Worm (Caenorhabditis elegans) whole organism, late embryonic: ENCODE results near the gene T01H3.5.

Experiments
- C08G9.2 ChIP-seq: sonication (generic microtip); optimal IDR thresholded peaks from 2 replicates; lab custom pipeline; 2016; ENCODE audit warnings: mild to moderate bottlenecking, missing genetic modification characterization, moderate library complexity, missing compliant biosample characterization
- ceh-18 ChIP-seq: sonication (generic microtip); optimal IDR thresholded peaks from 2 replicates; lab custom pipeline; 2016; ENCODE audit warnings: missing genetic modification characterization, missing compliant biosample characterization
- ceh-19 ChIP-seq: fragments of 200-800 bp; sonication (Bioruptor generic); optimal IDR thresholded peaks from 2 replicates; lab custom pipeline; 2018; ENCODE audit warnings: mild to moderate bottlenecking, missing genetic modification characterization, missing compliant biosample characterization
- ceh-2 ChIP-seq: sonication (generic microtip); optimal IDR thresholded peaks from 2 replicates; lab custom pipeline; 2016; ENCODE audit warnings: missing genotype, missing genetic modification characterization, missing compliant biosample characterization
- ceh-22 ChIP-seq: sonication (generic microtip); optimal IDR thresholded peaks from 2 replicates; lab custom pipeline; 2017; ENCODE audit warnings: missing biosample characterization, missing genetic modification characterization
- ceh-24 ChIP-seq: sonication (generic microtip); optimal IDR thresholded peaks from 2 replicates; lab custom pipeline; 2016; ENCODE audit warnings: mild to moderate bottlenecking, missing genetic modification characterization, missing compliant biosample characterization
- ceh-34 ChIP-seq: sonication (generic microtip); optimal IDR thresholded peaks from 2 replicates; lab custom pipeline; 2016; ENCODE audit warnings: mild to moderate bottlenecking, missing genetic modification characterization, missing compliant biosample characterization
- ceh-45 ChIP-seq: fragments of 200-800 bp; sonication (Bioruptor generic); IDR thresholded peaks from 2 replicates; pipeline ENCODE4 v1.3.6; 2022; ENCODE audit warnings: missing genetic modification reagents, missing genetic modification characterization, missing compliant biosample characterization
- che-1 ChIP-seq: sonication (generic microtip); optimal IDR thresholded peaks from 2 replicates; lab custom pipeline; 2016; ENCODE audit warnings: mild to moderate bottlenecking, missing genetic modification characterization, missing compliant biosample characterization
- dve-1 ChIP-seq: sonication (generic microtip); optimal IDR thresholded peaks from 2 replicates; lab custom pipeline; 2017; ENCODE audit warnings: antibody characterized with exemption, mild to moderate bottlenecking, missing genetic modification characterization, missing compliant biosample characterization
- ets-4 ChIP-seq: sonication (generic microtip); optimal IDR thresholded peaks from 2 replicates; lab custom pipeline; 2016; ENCODE audit warnings: missing genetic modification characterization, missing compliant biosample characterization
- fkh-6 ChIP-seq: sonication (generic microtip); optimal IDR thresholded peaks from 2 replicates; lab custom pipeline; 2016; ENCODE audit warnings: missing genetic modification characterization, missing compliant biosample characterization
- hlh-6 ChIP-seq: sonication (generic microtip); optimal IDR thresholded peaks from 2 replicates; lab custom pipeline; 2016; ENCODE audit warnings: missing genotype, missing genetic modification characterization, missing compliant biosample characterization
- lin-11 ChIP-seq: fragments of 200-800 bp; sonication (Bioruptor generic); optimal IDR thresholded peaks from 2 replicates; lab custom pipeline; 2018; ENCODE audit warnings: mild to moderate bottlenecking, missing genetic modification characterization, missing compliant biosample characterization
- madf-2 ChIP-seq: sonication (generic microtip); optimal IDR thresholded peaks from 2 replicates; lab custom pipeline; 2017; ENCODE audit warnings: missing genetic modification characterization, missing compliant biosample characterization
- mec-3 ChIP-seq: sonication (generic microtip); optimal IDR thresholded peaks from 2 replicates; lab custom pipeline; 2016; ENCODE audit warnings: borderline replicate concordance, missing genetic modification characterization, missing compliant biosample characterization
- nhr-11 ChIP-seq: fragments of 150-350 bp; optimal IDR thresholded peaks from 2 replicates; lab custom pipeline; 2014; ENCODE audit warnings: missing biosample characterization, missing genetic modification characterization
- odd-2 ChIP-seq: sonication (generic microtip); optimal IDR thresholded peaks from 2 replicates; lab custom pipeline; 2017; ENCODE audit warnings: antibody characterized with exemption, mild to moderate bottlenecking, missing genetic modification characterization, missing compliant biosample characterization
- pax-1 ChIP-seq: fragments of 150-350 bp; optimal IDR thresholded peaks from 2 replicates; lab custom pipeline; 2014; ENCODE audit warnings: missing biosample characterization, missing genetic modification characterization
- rnt-1 ChIP-seq: sonication (generic microtip); optimal IDR thresholded peaks from 2 replicates; lab custom pipeline; 2016; ENCODE audit warnings: missing genetic modification characterization, missing compliant biosample characterization
- sdc-2 ChIP-seq: sonication (generic microtip); optimal IDR thresholded peaks from 2 replicates; lab custom pipeline; 2016; ENCODE audit warnings: missing genotype, missing genetic modification characterization, missing compliant biosample characterization
- sox-4 ChIP-seq: sonication (generic microtip); optimal IDR thresholded peaks from 2 replicates; lab custom pipeline; 2017; ENCODE audit warnings: mild to moderate bottlenecking, missing genetic modification characterization, inconsistent platforms, missing compliant biosample characterization
- ttx-3 ChIP-seq: sonication (generic microtip); optimal IDR thresholded peaks from 2 replicates; lab custom pipeline; 2016; ENCODE audit warnings: missing genetic modification reagents, missing genetic modification characterization, missing compliant biosample characterization
- unc-3 ChIP-seq, 2 experiments: fragments of 200-800 bp in 1 of 2; sonication (Bioruptor generic) in 1 of 2; sonication (generic microtip) in 1 of 2; conservative IDR thresholded peaks in 1 of 2; optimal IDR thresholded peaks in 1 of 2; 2 replicates each; pipeline versions ENCODE4 v1.3.6 to Lab custom; 2016 to 2022; ENCODE audit warnings: missing compliant biosample characterization in 2 of 2, missing genetic modification characterization in 2 of 2, missing genetic modification reagents in 1 of 2
- unc-42 ChIP-seq: sonication (generic microtip); optimal IDR thresholded peaks from 2 replicates; lab custom pipeline; 2016; ENCODE audit warnings: missing genotype, missing genetic modification characterization, missing compliant biosample characterization
- unc-55 ChIP-seq: sonication (generic microtip); optimal IDR thresholded peaks from 2 replicates; lab custom pipeline; 2017; ENCODE audit warnings: missing biosample characterization, missing genetic modification reagents, missing genetic modification characterization
- unc-86 ChIP-seq: sonication (generic microtip); optimal IDR thresholded peaks from 2 replicates; lab custom pipeline; 2016; ENCODE audit warnings: missing genetic modification characterization, missing compliant biosample characterization
- zip-5 ChIP-seq: sonication (generic microtip); optimal IDR thresholded peaks from 2 replicates; lab custom pipeline; 2016; ENCODE audit warnings: missing genetic modification characterization, missing compliant biosample characterization
- ztf-16 ChIP-seq: sonication (generic microtip); optimal IDR thresholded peaks from 2 replicates; lab custom pipeline; 2017; ENCODE audit warnings: missing genetic modification characterization, missing compliant biosample characterization

The T01H3.5 gene

DNA sequence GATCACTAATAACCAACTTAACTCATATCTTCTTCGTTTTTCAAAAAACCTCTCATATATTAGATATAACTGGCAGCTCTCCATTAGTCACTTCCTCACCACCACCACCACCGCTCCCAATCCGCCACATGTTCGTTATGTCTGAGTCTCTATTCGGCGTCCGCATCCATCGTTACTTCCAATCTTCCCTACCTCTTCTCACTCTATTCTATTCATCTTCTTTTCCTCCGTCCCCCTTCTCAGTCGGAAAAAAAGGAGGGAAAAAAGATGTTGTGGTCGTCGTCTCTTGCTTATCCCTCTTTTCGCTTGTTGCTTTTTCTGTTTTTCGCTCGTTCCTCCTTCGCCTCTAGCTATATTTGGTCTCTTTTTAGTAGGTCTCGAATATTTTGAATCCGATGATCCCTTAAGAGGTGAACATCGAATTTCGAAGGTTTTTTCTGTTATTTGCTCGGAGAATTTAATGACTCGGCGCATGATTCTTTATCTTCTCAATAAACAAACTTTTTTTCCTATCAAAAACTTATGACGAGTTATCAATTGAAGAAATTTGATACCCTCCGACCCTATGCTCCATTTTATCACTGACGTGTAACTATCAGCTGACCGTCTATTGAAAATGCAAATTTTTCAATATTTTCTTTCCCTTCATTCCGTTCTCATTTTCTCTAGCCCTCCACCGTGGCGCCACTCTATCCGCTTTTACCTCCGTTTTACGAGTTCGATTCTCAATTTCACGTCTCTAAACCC lies 12.6 kb downstream of the T01H3.5 start (continued):
- TF ChIP-seq dve-1 (tag; lab: Kevin White, UChicago) (no peak), sdc-2 (tag; lab: Kevin White, UChicago) (no peak), madf-2 (tag; lab: Kevin White, UChicago) (no peak), unc-86 (tag; lab: Kevin White, UChicago) (no peak), rnt-1 (peak; percentile 17), fkh-6 (tag; lab: Kevin White, UChicago) (no peak)

DNA sequence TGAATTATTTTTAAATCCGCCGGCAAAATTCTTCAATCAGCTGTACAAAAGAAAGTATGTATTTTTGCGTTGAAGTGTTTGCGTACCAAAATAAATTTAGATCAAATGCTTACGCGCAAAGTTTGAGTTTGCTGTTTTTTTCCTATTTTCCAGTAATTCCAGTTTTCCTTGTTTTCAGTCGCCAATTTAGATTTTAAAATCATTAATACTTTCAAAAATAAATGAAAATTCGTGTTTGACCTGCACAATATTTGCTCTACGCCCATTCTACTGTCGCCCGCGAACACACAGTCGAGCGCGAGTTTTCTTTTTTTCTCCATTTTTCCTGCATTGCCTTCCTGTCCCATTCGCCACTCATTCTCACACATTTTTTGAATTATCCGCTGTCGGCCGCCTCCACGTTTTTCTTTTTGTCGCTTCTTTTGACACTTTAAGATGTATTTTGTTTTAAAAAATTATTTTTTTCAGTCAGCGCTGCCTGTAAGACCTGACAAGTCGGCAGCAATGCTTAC lies 13.4 kb downstream of the T01H3.5 start, which contains the start of gene ptc-1:
TSS of gene ptc-1 (plus strand) at position 462 of the 512 bp plus-strand sequence.
- TF ChIP-seq ztf-16 (no peak), ceh-24 (no peak), ttx-3 (tag; lab: Kevin White, UChicago) (no peak), pax-1 (tag; lab: Kevin White, UChicago) (no peak), fkh-6 (tag; lab: Kevin White, UChicago) (no peak), unc-42 (tag; lab: Kevin White, UChicago) (no peak), ceh-2 (tag; lab: Kevin White, UChicago) (no peak), zip-5 (tag; lab: Kevin White, UChicago) (no peak), C08G9.2 (no peak), ceh-18 (no peak), hlh-6 (tag; lab: Kevin White, UChicago) (no peak), mec-3 (tag; lab: Kevin White, UChicago) (no peak), sox-4 (no peak), ceh-19 (GFP tag; lab: Kevin White, UChicago) (no peak), madf-2 (tag; lab: Kevin White, UChicago) (no peak), ceh-22 (no peak), odd-2 (tag; lab: Kevin White, UChicago) (no peak), ets-4 (tag; lab: Kevin White, UChicago) (no peak)

DNA sequence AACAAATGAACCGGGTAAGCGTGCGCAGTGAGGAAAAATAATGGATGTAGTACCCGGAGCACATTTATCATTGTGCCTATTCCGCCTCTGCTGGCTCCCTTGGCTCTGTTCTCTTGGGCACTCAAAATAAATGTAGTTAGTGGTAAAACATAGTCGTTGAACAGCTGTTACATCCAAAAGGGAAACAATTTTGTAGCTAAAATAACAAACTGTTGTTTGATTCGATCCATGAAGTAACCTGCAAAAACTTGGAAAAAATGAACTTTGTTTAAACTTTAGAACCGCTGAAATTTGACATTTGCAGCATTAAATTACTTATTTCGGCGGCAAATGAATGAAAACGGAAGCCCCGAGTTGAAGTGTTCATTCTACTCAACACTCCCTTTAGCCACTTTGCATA lies 14.2 kb downstream of the T01H3.5 start:
- peak; percentile 69 for TF ChIP-seq ceh-34 (tag; lab: Kevin White, UChicago)
- no peak for TF ChIP-seq ceh-45 (GFP tag; lab: Robert Waterston, UW)
- no peak for TF ChIP-seq ets-4 (tag; lab: Kevin White, UChicago)

DNA sequence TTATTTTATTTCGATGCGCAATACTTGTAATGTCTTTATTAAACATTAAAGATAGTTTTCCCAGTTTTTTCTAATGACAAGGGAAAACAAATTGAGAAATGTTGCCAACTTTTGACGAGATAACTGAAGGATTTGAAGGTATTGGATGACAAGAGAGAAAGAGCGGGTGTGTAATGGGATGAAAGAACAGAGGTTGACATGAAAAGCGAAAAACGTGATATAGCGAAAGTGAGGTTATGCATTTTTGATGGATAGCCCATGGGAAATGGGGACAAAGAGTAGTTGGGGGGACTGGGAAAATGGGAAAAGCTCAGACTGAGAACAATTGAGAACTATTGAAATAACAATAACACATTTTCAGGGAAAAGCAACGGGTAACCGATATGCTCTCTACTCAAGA lies 15.8 kb downstream of the T01H3.5 start:
- TF ChIP-seq unc-55 (GFP tag; lab: Kevin White, UChicago) (peak; percentile 54), unc-3 (GFP tag; conservative IDR thresholded peaks at IDR 0.05; lab: Robert Waterston, UW) (no peak), unc-3 (tag; optimal IDR thresholded peaks at IDR 0.05; lab: Kevin White, UChicago) (no peak)

DNA sequence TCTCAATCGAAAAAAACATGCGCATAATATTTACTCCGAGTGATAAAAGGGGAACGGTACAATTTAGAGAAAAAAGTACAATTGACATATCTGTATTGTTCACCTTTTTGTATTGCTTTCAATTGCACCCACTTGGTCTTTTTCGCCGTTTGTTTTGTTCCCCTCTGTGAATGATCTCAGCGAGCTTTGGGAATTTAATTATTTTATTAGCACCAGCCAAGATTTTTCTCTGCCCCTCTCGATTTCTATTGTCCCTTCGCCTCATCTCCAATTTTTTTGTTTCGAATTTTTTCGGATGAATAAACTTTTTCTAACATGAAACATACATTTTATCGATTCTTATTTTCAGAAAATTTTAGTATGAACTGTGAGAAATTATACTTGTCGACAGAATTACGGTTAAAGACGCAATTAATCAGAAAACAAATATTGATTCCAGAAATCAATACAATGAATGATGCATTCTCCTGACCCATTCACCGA lies 20.8 kb downstream of the T01H3.5 start, which contains the start of gene rev-1:
TSS of gene rev-1 (plus strand) at position 433 of the 483 bp plus-strand sequence.
- TF ChIP-seq ceh-24 (no peak), unc-42 (tag; lab: Kevin White, UChicago) (peak; percentile 40)

DNA sequence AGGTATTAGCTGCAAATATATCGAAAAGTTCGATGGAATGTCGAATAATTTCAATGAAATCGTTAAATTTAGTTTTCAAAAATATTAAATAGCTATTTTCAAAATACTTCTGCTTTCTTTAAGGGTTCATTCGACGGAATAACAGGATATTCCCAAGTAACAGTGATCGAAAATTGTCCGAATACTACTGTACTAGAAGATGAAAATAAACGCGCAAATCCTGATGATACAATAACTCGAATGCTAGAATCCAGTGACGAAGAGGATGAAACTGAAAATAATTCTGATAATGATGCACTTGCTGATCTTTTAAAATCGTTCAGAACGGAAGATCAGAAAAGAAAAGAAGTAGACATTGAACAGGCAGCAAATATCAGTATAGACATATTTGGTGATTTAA lies 21.3 kb downstream of the T01H3.5 start:
- TF ChIP-seq che-1 (tag; lab: Kevin White, UChicago) = no peak
- TF ChIP-seq lin-11 (tag; lab: Kevin White, UChicago) = no peak
- TF ChIP-seq nhr-11 = no peak
